Worm (Caenorhabditis elegans) whole organism, young adult: ENCODE data around the gene C47A4.1.
A peak's percentile ranks its signal among the peaks of the same experiment; 100 is the strongest.

ENCODE experiments used
- B0035.1 ChIP-seq: sonication (generic microtip); optimal IDR thresholded peaks from 2 replicates; lab custom pipeline; 2016; ENCODE audit warnings: missing genetic modification characterization, mild to moderate bottlenecking, missing compliant biosample characterization, missing genotype, missing genetic modification reagents
- B0261.1 ChIP-seq: sonication (generic microtip); optimal IDR thresholded peaks from 2 replicates; lab custom pipeline; 2016; ENCODE audit warnings: mild to moderate bottlenecking, missing genetic modification characterization, moderate library complexity, missing compliant biosample characterization
- B0336.3 ChIP-seq: fragments of 200-800 bp; sonication (Bioruptor generic); IDR thresholded peaks from 2 replicates; pipeline ENCODE4 v1.3.6; 2022; ENCODE audit warnings: missing genetic modification characterization, missing compliant biosample characterization
- C06A6.2 ChIP-seq: fragments of 200-800 bp; sonication (Bioruptor generic); conservative IDR thresholded peaks from 2 replicates; pipeline ENCODE4 v1.3.6; 2022; ENCODE audit warnings: missing genetic modification characterization, missing compliant biosample characterization
- C17E4.6 ChIP-seq: fragments of 200-800 bp; sonication (Bioruptor generic); IDR thresholded peaks from 2 replicates; pipeline ENCODE4 v1.3.6; 2022; ENCODE audit warnings: missing genetic modification reagents, missing genetic modification characterization, missing compliant biosample characterization
- D2030.7 ChIP-seq: fragments of 200-800 bp; sonication (Bioruptor generic); IDR thresholded peaks from 2 replicates; pipeline ENCODE4 v1.3.6; 2022; ENCODE audit warnings: missing genetic modification reagents, missing genetic modification characterization, missing compliant biosample characterization
- F10E7.11 ChIP-seq: sonication (generic microtip); optimal IDR thresholded peaks from 2 replicates; lab custom pipeline; 2017; ENCODE audit warnings: mild to moderate bottlenecking, missing genetic modification characterization, moderate library complexity, missing compliant biosample characterization
- F49E8.2 ChIP-seq: sonication (generic microtip); optimal IDR thresholded peaks from 3 replicates; lab custom pipeline; 2017; ENCODE audit warnings: missing genetic modification characterization, mild to moderate bottlenecking, missing compliant biosample characterization, antibody characterized with exemption, moderate library complexity; ENCODE audit not compliant: insufficient read depth
- K11D2.4 ChIP-seq: fragments of 200-800 bp; sonication (Bioruptor generic); IDR thresholded peaks from 2 replicates; pipeline ENCODE4 v1.3.6; 2022; ENCODE audit warnings: missing genetic modification reagents, missing genetic modification characterization, missing compliant biosample characterization
- T26A5.8 ChIP-seq: sonication (generic microtip); optimal IDR thresholded peaks from 2 replicates; lab custom pipeline; 2016; ENCODE audit warnings: missing genetic modification characterization, missing compliant biosample characterization
- Y56A3A.18 ChIP-seq: fragments of 200-800 bp; sonication (Bioruptor generic); IDR thresholded peaks from 2 replicates; pipeline ENCODE4 v1.3.6; 2022; ENCODE audit warnings: missing genetic modification reagents, missing genetic modification characterization, missing compliant biosample characterization
- Y79H2A.3 ChIP-seq: fragments of 200-800 bp; sonication (Bioruptor generic); conservative IDR thresholded peaks from 2 replicates; pipeline ENCODE4 v1.3.6; 2022; ENCODE audit warnings: missing genetic modification reagents, missing genetic modification characterization, missing compliant biosample characterization
- Y95B8A.8 ChIP-seq: fragments of 200-800 bp; sonication (Bioruptor generic); IDR thresholded peaks from 2 replicates; pipeline ENCODE4 v1.3.6; 2022; ENCODE audit warnings: missing genetic modification reagents, missing genetic modification characterization, missing compliant biosample characterization
- ama-1 ChIP-seq, 3 experiments: fragments of 150-350 bp in 1 of 3; sonication (generic microtip) in 2 of 3; optimal IDR thresholded peaks; 2 replicates each; lab custom pipeline; 2014 to 2018; ENCODE audit warnings: missing biosample characterization in 2 of 3, missing genetic modification characterization in 2 of 3, missing genetic modification reagents in 2 of 3
- aptf-3 ChIP-seq: fragments of 200-800 bp; sonication (Bioruptor generic); IDR thresholded peaks from 2 replicates; pipeline ENCODE4 v1.3.6; 2022; ENCODE audit warnings: missing genetic modification characterization, missing compliant biosample characterization
- ccch-3 ChIP-seq: fragments of 200-800 bp; sonication (Bioruptor generic); optimal IDR thresholded peaks from 2 replicates; lab custom pipeline; 2018; ENCODE audit warnings: mild to moderate bottlenecking, missing genetic modification characterization, missing compliant biosample characterization
- ceh-27 ChIP-seq: fragments of 200-800 bp; sonication (Bioruptor generic); optimal IDR thresholded peaks from 2 replicates; lab custom pipeline; 2018; ENCODE audit warnings: mild to moderate bottlenecking, missing genetic modification characterization, moderate library complexity, missing compliant biosample characterization
- ceh-91 ChIP-seq: fragments of 200-800 bp; sonication (Bioruptor generic); IDR thresholded peaks from 2 replicates; pipeline ENCODE4 v1.3.6; 2022; ENCODE audit warnings: missing genetic modification reagents, missing genetic modification characterization, missing compliant biosample characterization
- dox-1 ChIP-seq: fragments of 200-800 bp; sonication (Bioruptor generic); IDR thresholded peaks from 2 replicates; pipeline ENCODE4 v1.3.6; 2022; ENCODE audit warnings: missing genetic modification reagents, missing genetic modification characterization, missing compliant biosample characterization
- egrh-3 ChIP-seq: fragments of 200-800 bp; sonication (Bioruptor generic); IDR thresholded peaks from 2 replicates; pipeline ENCODE4 v1.3.6; 2022; ENCODE audit warnings: missing genetic modification reagents, missing genetic modification characterization, missing compliant biosample characterization
- ets-4 ChIP-seq: fragments of 200-800 bp; sonication (Bioruptor generic); optimal IDR thresholded peaks from 2 replicates; lab custom pipeline; 2018; ENCODE audit warnings: mild to moderate bottlenecking, missing genetic modification characterization, missing compliant biosample characterization
- hlh-12 ChIP-seq: sonication (generic microtip); optimal IDR thresholded peaks from 2 replicates; lab custom pipeline; 2016; ENCODE audit warnings: missing genetic modification characterization, missing compliant biosample characterization
- hmg-20 ChIP-seq: fragments of 200-800 bp; sonication (Bioruptor generic); IDR thresholded peaks from 2 replicates; pipeline ENCODE4 v1.3.6; 2022; ENCODE audit warnings: missing genetic modification reagents, missing genetic modification characterization, missing compliant biosample characterization
- hrde-1 ChIP-seq: sonication (generic microtip); optimal IDR thresholded peaks from 2 replicates; lab custom pipeline; 2016; ENCODE audit warnings: missing genetic modification characterization, mild to moderate bottlenecking, missing compliant biosample characterization, moderate library complexity, missing genotype, missing genetic modification reagents, borderline replicate concordance
- let-607 ChIP-seq, 2 experiments: fragments of 200-800 bp in 1 of 2; sonication (Bioruptor generic) in 1 of 2; sonication (generic microtip) in 1 of 2; optimal IDR thresholded peaks; 2 replicates each; lab custom pipeline; 2016 to 2018; ENCODE audit warnings: mild to moderate bottlenecking in 2 of 2, missing compliant biosample characterization in 2 of 2, missing genetic modification characterization in 2 of 2, moderate library complexity in 2 of 2, missing genotype in 1 of 2
- lir-1 ChIP-seq: fragments of 200-800 bp; sonication (Bioruptor generic); conservative IDR thresholded peaks from 2 replicates; pipeline ENCODE4 v1.3.6; 2022; ENCODE audit warnings: missing genetic modification reagents, missing genetic modification characterization, missing compliant biosample characterization
- lsy-27 ChIP-seq: sonication (generic microtip); optimal IDR thresholded peaks from 2 replicates; lab custom pipeline; 2017; ENCODE audit warnings: missing genetic modification characterization, mild to moderate bottlenecking, missing compliant biosample characterization, antibody characterized with exemption, missing genotype, borderline replicate concordance; ENCODE audit not compliant: insufficient read depth
- madf-3 ChIP-seq: fragments of 200-800 bp; sonication (Bioruptor generic); IDR thresholded peaks from 2 replicates; pipeline ENCODE4 v1.3.6; 2022; ENCODE audit warnings: missing genetic modification reagents, missing genetic modification characterization, missing compliant biosample characterization
- mcd-1 ChIP-seq: fragments of 200-800 bp; sonication (Bioruptor generic); IDR thresholded peaks from 2 replicates; pipeline ENCODE4 v1.3.6; 2022; ENCODE audit warnings: missing genetic modification reagents, missing genetic modification characterization, missing compliant biosample characterization
- mes-4 ChIP-seq: sonication (generic microtip); optimal IDR thresholded peaks from 2 replicates; lab custom pipeline; 2016; ENCODE audit warnings: missing genotype, missing genetic modification characterization, missing compliant biosample characterization
- mxl-1 ChIP-seq: sonication (generic microtip); optimal IDR thresholded peaks from 2 replicates; lab custom pipeline; 2016; ENCODE audit warnings: missing genetic modification characterization, missing compliant biosample characterization
- nfya-2 ChIP-seq: fragments of 200-800 bp; sonication (Bioruptor generic); IDR thresholded peaks from 2 replicates; pipeline ENCODE4 v1.3.6; 2022; ENCODE audit warnings: missing genetic modification reagents, missing genetic modification characterization, missing compliant biosample characterization
- nhr-179 ChIP-seq: sonication (generic microtip); optimal IDR thresholded peaks from 2 replicates; lab custom pipeline; 2016; ENCODE audit warnings: mild to moderate bottlenecking, missing genetic modification characterization, missing compliant biosample characterization
- nhr-27 ChIP-seq: fragments of 200-800 bp; sonication (Bioruptor generic); optimal IDR thresholded peaks from 2 replicates; lab custom pipeline; 2018; ENCODE audit warnings: mild to moderate bottlenecking, missing genetic modification characterization, moderate library complexity, missing compliant biosample characterization
- nhr-80 ChIP-seq: sonication (generic microtip); optimal IDR thresholded peaks from 2 replicates; lab custom pipeline; 2016; ENCODE audit warnings: missing genetic modification characterization, missing compliant biosample characterization
- rec-8 ChIP-seq, 2 experiments: sonication (generic microtip); optimal IDR thresholded peaks; 2 replicates each; lab custom pipeline; 2016; ENCODE audit warnings: mild to moderate bottlenecking in 2 of 2, missing genetic modification characterization in 2 of 2, missing genetic modification reagents in 2 of 2, missing genotype in 2 of 2, missing biosample characterization in 1 of 2, missing compliant biosample characterization in 1 of 2, moderate library complexity in 1 of 2
- repo-1 ChIP-seq: sonication (generic microtip); optimal IDR thresholded peaks from 2 replicates; lab custom pipeline; 2017; ENCODE audit warnings: mild to moderate bottlenecking, missing genetic modification characterization, missing compliant biosample characterization
- snpc-1.3 ChIP-seq: sonication (generic microtip); optimal IDR thresholded peaks from 2 replicates; lab custom pipeline; 2017; ENCODE audit warnings: missing genetic modification characterization, mild to moderate bottlenecking, missing compliant biosample characterization, antibody characterized with exemption, moderate library complexity, missing genotype, missing genetic modification reagents; ENCODE audit not compliant: insufficient read depth
- sptf-2 ChIP-seq: fragments of 200-800 bp; sonication (Bioruptor generic); optimal IDR thresholded peaks from 2 replicates; lab custom pipeline; 2018; ENCODE audit warnings: mild to moderate bottlenecking, missing genetic modification characterization, missing compliant biosample characterization
- ztf-28 ChIP-seq: fragments of 200-800 bp; sonication (Bioruptor generic); IDR thresholded peaks from 2 replicates; pipeline ENCODE4 v1.3.6; 2022; ENCODE audit warnings: missing genetic modification reagents, missing genetic modification characterization, missing compliant biosample characterization
- ztf-6 ChIP-seq: fragments of 200-800 bp; sonication (Bioruptor generic); IDR thresholded peaks from 2 replicates; pipeline ENCODE4 v1.3.6; 2022; ENCODE audit warnings: missing genetic modification reagents, missing genetic modification characterization, missing compliant biosample characterization

The C47A4.1 gene

DNA sequence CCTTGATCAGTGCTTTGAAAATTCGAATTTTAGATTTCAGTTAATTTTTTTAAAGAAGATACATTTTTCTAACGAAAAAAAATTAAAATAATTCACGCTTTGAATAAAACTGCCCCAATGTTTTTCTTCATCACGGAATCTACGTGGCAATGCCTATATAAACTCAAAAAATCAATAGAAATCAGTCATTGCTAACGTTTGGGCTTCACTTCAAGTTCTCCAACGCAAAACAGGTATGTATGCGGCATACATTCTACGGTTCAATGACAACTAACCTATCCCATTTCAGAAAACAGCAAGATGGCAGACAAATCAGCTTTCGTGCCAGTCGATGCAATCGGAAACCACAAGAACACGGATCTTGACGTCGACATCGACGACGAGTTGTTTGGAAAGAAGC is 29.2 kb upstream of the C47A4.1 start, which contains the start of gene C47A4.5:
C47A4.5 (plus strand) TSS at position 301 of the 400 bp plus-strand sequence.
- TF ChIP-seq B0035.1 (tag; lab: Kevin White, UChicago) (no peak), ceh-27 (GFP tag; lab: Kevin White, UChicago) (no peak), nhr-179 (tag; lab: Kevin White, UChicago) (no peak), Y95B8A.8 (no peak), Y79H2A.3 (no peak), B0261.1 (tag; lab: Kevin White, UChicago) (no peak), egrh-3 (no peak), D2030.7 (GFP tag; lab: Robert Waterston, UW) (no peak), mcd-1 (GFP tag; lab: Robert Waterston, UW) (no peak), C06A6.2 (no peak), ccch-3 (GFP tag; lab: Kevin White, UChicago) (no peak), B0336.3 (GFP tag; lab: Robert Waterston, UW) (no peak), repo-1 (tag; lab: Kevin White, UChicago) (no peak), F10E7.11 (no peak), ztf-6 (no peak), madf-3 (GFP tag; lab: Robert Waterston, UW) (no peak), hmg-20 (no peak)

ce11 chrIV:13742244-13742643 is 26.1 kb upstream of the C47A4.1 start, which contains the start of gene C47A4.3:
Gene C47A4.3, minus strand, starts transcription at chrIV:13742344.
- TF ChIP-seq nhr-27 (tag; lab: Kevin White, UChicago) (no peak), F49E8.2 (tag; lab: Kevin White, UChicago) (no peak), ama-1 (optimal IDR thresholded peaks at IDR 0.05; lab: Kevin White, UChicago) (no peak), ama-1 (GFP tag; optimal IDR thresholded peaks at IDR 0.05; lab: Kevin White, UChicago) (no peak), rec-8 (tag; optimal IDR thresholded peaks at IDR 0.05; lab: Kevin White, UChicago) (no peak), C17E4.6 (GFP tag; lab: Robert Waterston, UW) (no peak), hlh-12 (tag; lab: Kevin White, UChicago) (no peak)

DNA sequence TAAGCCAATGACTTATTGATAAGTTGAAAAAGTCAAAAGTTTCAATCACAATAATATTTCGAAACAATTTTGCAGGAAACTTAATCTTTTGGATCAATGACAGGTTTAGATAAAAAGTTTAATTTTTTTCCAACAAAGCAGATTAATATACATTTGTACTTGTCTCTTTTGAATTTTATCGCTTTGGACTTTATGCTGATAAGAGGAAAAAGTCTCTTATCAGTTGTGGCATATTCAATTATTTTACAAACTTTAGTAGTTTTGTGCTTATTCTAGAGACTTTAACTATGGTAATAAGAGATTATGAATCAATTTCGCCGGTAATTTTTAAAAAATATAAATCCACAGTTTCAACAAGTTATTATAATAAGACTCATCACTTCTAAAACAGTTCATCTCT is 11.7 kb upstream of the C47A4.1 start:
- TF ChIP-seq ceh-91 (GFP tag; lab: Robert Waterston, UW): no peak
- peak; percentile 36 for TF ChIP-seq nhr-80 (tag; lab: Kevin White, UChicago)

DNA sequence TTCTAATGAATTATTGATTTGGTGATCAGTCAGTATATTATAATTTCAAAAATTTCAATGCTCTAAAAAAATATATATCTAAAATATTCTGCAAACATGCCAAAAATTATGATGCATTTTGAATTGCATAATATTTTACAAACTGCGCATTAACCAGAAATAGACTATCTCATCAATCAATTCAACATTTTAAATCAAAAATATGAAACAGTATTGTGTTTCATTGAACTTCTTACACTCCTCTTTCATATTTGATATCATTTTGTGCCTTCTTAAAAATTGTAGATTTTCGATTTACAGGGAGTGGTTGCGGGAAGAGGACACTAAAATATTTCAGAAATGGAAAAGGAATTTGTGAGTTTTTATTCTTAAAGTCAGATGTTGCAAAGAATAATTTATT is 10.5 kb upstream of the C47A4.1 start, which contains the start of gene ent-4:
ent-4 (plus strand) TSS at position 301 of the 400 bp plus-strand sequence.
- TF ChIP-seq F10E7.11: no peak
- TF ChIP-seq, all 124 proteins: peak for 0

ce11 chrIV:13725201-13725600 is 9.0 kb upstream of the C47A4.1 start:
- TF ChIP-seq Y95B8A.8: no peak
- no peak for TF ChIP-seq nfya-2
- peak; percentile 80 for TF ChIP-seq sptf-2
- TF ChIP-seq aptf-3 (GFP tag; lab: Robert Waterston, UW): no peak
- no peak for TF ChIP-seq lsy-27 (tag; lab: Kevin White, UChicago)
- no peak for TF ChIP-seq Y56A3A.18 (GFP tag; lab: Robert Waterston, UW)
- no peak for TF ChIP-seq snpc-1.3 (tag; lab: Kevin White, UChicago)
- peak; percentile 64 to 73 for TF ChIP-seq let-607 (tag; optimal IDR thresholded peaks at IDR 0.05; lab: Kevin White, UChicago)
- TF ChIP-seq K11D2.4: no peak
- no peak for TF ChIP-seq lir-1 (GFP tag; lab: Robert Waterston, UW)
- TF ChIP-seq hrde-1 (tag; lab: Kevin White, UChicago): no peak
- TF ChIP-seq dox-1: no peak
- TF ChIP-seq mxl-1 (tag; lab: Kevin White, UChicago): no peak
- no peak for TF ChIP-seq mes-4
- no peak for TF ChIP-seq ztf-28 (GFP tag; lab: Robert Waterston, UW)
- peak; percentile 52 for TF ChIP-seq ets-4 (GFP tag; lab: Kevin White, UChicago)
- TF ChIP-seq T26A5.8 (tag; lab: Kevin White, UChicago): no peak
